Fruit fly (Drosophila melanogaster) whole organism, wandering third instar larva: ENCODE results near the gene PH4alphaSG2.

ENCODE experiments used
- Abd-B ChIP-seq: fragments of >200 bp; optimal IDR thresholded peaks from 2 replicates; lab custom pipeline; 2017; ENCODE audit warnings: missing biosample characterization, missing genetic modification characterization
- CG32264 ChIP-seq: fragments of 200-800 bp; sonication (Bioruptor generic); optimal IDR thresholded peaks from 2 replicates; lab custom pipeline; 2016; ENCODE audit warnings: missing biosample characterization, missing genetic modification characterization
- Dfd ChIP-seq: fragments of >200 bp; optimal IDR thresholded peaks from 2 replicates; lab custom pipeline; 2017; ENCODE audit warnings: missing biosample characterization, missing genetic modification characterization
- GATAd ChIP-seq: sonication (Bioruptor generic); optimal IDR thresholded peaks from 2 replicates; lab custom pipeline; 2016; ENCODE audit warnings: missing biosample characterization, missing genetic modification characterization
- HLH106 ChIP-seq: fragments of 200-800 bp; optimal IDR thresholded peaks from 3 replicates; lab custom pipeline; 2019; ENCODE audit warnings: missing biosample characterization, mild to moderate bottlenecking, missing genetic modification characterization, moderate library complexity
- Hnf4 ChIP-seq: fragments of 200-800 bp; sonication (Bioruptor generic); optimal IDR thresholded peaks from 2 replicates; lab custom pipeline; 2016; ENCODE audit warnings: missing biosample characterization, mild to moderate bottlenecking, missing genetic modification characterization
- Hr78 ChIP-seq: fragments of >200 bp; optimal IDR thresholded peaks from 2 replicates; lab custom pipeline; 2017; ENCODE audit warnings: missing biosample characterization, missing genetic modification characterization
- Jra ChIP-seq: sonication (Bioruptor generic); optimal IDR thresholded peaks from 2 replicates; lab custom pipeline; 2016; ENCODE audit warnings: missing biosample characterization, missing genetic modification characterization
- Mio ChIP-seq: sonication (Bioruptor generic); optimal IDR thresholded peaks from 2 replicates; lab custom pipeline; 2016; ENCODE audit warnings: missing biosample characterization, missing genetic modification characterization
- Myc ChIP-seq: fragments of >200 bp; optimal IDR thresholded peaks from 2 replicates; lab custom pipeline; 2017
- N ChIP-seq: fragments of >200 bp; optimal IDR thresholded peaks from 2 replicates; lab custom pipeline; 2018; ENCODE audit warnings: missing biosample characterization, missing external identifiers, missing genetic modification characterization
- OdsH ChIP-seq: fragments of 200-800 bp; sonication (Bioruptor generic); optimal IDR thresholded peaks from 2 replicates; lab custom pipeline; 2016; ENCODE audit warnings: missing biosample characterization, mild to moderate bottlenecking, missing genetic modification characterization
- Rel ChIP-seq, 2 experiments: fragments of 200-800 bp; sonication (Bioruptor generic) in 1 of 2; optimal IDR thresholded peaks; 2 replicates in 1 of 2; 3 replicates in 1 of 2; lab custom pipeline; 2016 to 2019; ENCODE audit warnings: mild to moderate bottlenecking in 2 of 2, missing biosample characterization in 2 of 2, missing genetic modification characterization in 2 of 2, moderate library complexity in 1 of 2
- Sp1 ChIP-seq: fragments of 200-800 bp; sonication (Bioruptor generic); optimal IDR thresholded peaks from 3 replicates; lab custom pipeline; 2019; ENCODE audit warnings: missing biosample characterization, mild to moderate bottlenecking, missing genetic modification characterization, moderate library complexity
- Vsx2 ChIP-seq: fragments of 200-300, 225-300 bp; sonication (Bioruptor generic); optimal IDR thresholded peaks from 2 replicates; lab custom pipeline; 2018; ENCODE audit warnings: missing biosample characterization, missing genetic modification characterization; ENCODE audit not compliant: partially characterized antibody
- br ChIP-seq: fragments of 200-800 bp; sonication (Bioruptor generic); optimal IDR thresholded peaks from 2 replicates; lab custom pipeline; 2016; ENCODE audit warnings: missing biosample characterization, missing genetic modification characterization
- brk ChIP-seq: fragments of 200-800 bp; sonication (Bioruptor generic); optimal IDR thresholded peaks from 2 replicates; lab custom pipeline; 2016; ENCODE audit warnings: missing biosample characterization, mild to moderate bottlenecking, missing genetic modification characterization
- dl ChIP-seq, 2 experiments: fragments of 175-275, 200-275 bp in 1 of 2; fragments of 200-275 bp in 1 of 2; sonication (Bioruptor generic); optimal IDR thresholded peaks; lab custom pipeline; 2018; ENCODE audit warnings: mild to moderate bottlenecking in 2 of 2, missing biosample characterization in 2 of 2, missing genetic modification characterization in 2 of 2, moderate library complexity in 2 of 2; ENCODE audit not compliant: partially characterized antibody in 2 of 2, insufficient read depth in 1 of 2
- dmrt93B ChIP-seq: fragments of 200-800 bp; sonication (Bioruptor generic); optimal IDR thresholded peaks from 2 replicates; lab custom pipeline; 2018; ENCODE audit warnings: missing biosample characterization, mild to moderate bottlenecking, missing genetic modification characterization
- dsf ChIP-seq: sonication (Bioruptor generic); optimal IDR thresholded peaks from 2 replicates; lab custom pipeline; 2016; ENCODE audit warnings: missing biosample characterization, missing genetic modification characterization, borderline replicate concordance
- ey ChIP-seq: fragments of 200-800 bp; sonication (Bioruptor generic); optimal IDR thresholded peaks from 2 replicates; lab custom pipeline; 2016; ENCODE audit warnings: missing biosample characterization, missing genetic modification characterization
- fru ChIP-seq: fragments of 200-800 bp; sonication (Bioruptor generic); optimal IDR thresholded peaks from 3 replicates; lab custom pipeline; 2016; ENCODE audit warnings: missing biosample characterization, mild to moderate bottlenecking, missing genetic modification characterization
- h ChIP-seq: fragments of 200-800 bp; sonication (Bioruptor generic); optimal IDR thresholded peaks from 3 replicates; lab custom pipeline; 2016; ENCODE audit warnings: missing biosample characterization, mild to moderate bottlenecking, missing genetic modification characterization
- jim ChIP-seq: fragments of 175-275, 200-325 bp; sonication (Bioruptor generic); optimal IDR thresholded peaks from 2 replicates; lab custom pipeline; 2016; ENCODE audit warnings: missing biosample characterization, mild to moderate bottlenecking, missing genetic modification characterization
- lola ChIP-seq: fragments of >200 bp; optimal IDR thresholded peaks from 2 replicates; lab custom pipeline; 2017; ENCODE audit warnings: missing biosample characterization, missing genetic modification characterization
- pan ChIP-seq: fragments of >200 bp; optimal IDR thresholded peaks from 2 replicates; lab custom pipeline; 2017
- psq ChIP-seq: fragments of 200-800 bp; sonication (Bioruptor generic); optimal IDR thresholded peaks from 3 replicates; lab custom pipeline; 2017; ENCODE audit warnings: missing biosample characterization, mild to moderate bottlenecking, missing genetic modification characterization, moderate library complexity
- sage ChIP-seq: fragments of 200-800 bp; sonication (Bioruptor generic); optimal IDR thresholded peaks from 2 replicates; lab custom pipeline; 2016; ENCODE audit warnings: missing biosample characterization, mild to moderate bottlenecking, missing genetic modification characterization
- sv ChIP-seq: fragments of 200-800 bp; sonication (Bioruptor generic); optimal IDR thresholded peaks from 3 replicates; lab custom pipeline; 2016; ENCODE audit warnings: missing biosample characterization, missing genetic modification characterization
- tai ChIP-seq: sonication (Bioruptor generic); optimal IDR thresholded peaks from 2 replicates; lab custom pipeline; 2016; ENCODE audit warnings: missing biosample characterization, missing genetic modification characterization
- usp ChIP-seq: fragments of >200 bp; optimal IDR thresholded peaks from 2 replicates; lab custom pipeline; 2017; ENCODE audit warnings: missing biosample characterization, missing genetic modification characterization

The PH4alphaSG2 gene

DNA sequence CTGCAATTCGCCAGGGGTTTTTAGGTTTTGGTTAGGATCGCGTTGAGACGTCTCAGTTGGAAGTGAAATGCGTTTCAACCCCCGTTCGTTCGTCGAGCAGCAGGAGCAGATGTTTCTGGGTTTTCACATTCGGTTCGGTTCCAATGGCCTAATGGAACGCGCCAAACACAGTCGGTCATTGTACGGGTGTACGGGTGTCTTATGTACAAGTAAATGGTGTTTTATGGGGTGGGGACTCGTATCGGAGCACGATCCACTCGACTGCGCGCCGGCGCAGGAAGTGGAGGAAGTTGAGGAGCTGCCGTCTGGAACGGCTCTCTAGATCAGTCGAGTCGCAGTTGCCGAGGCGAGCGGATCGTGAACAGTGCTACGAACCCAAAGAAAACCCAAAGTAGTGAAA is 13.5 kb upstream of the PH4alphaSG2 start, which contains the start of gene spdo:
Gene spdo (plus strand): TSS at position 318 of the 400 bp plus-strand sequence.
- no peak for TF ChIP-seq tai (GFP tag; lab: Kevin White, UChicago)
- no peak for TF ChIP-seq psq
- no peak for TF ChIP-seq Hr78 (GFP tag; lab: Kevin White, UChicago)
- no peak for TF ChIP-seq Sp1 (GFP tag; lab: Kevin White, UChicago)
- no peak for TF ChIP-seq GATAd (GFP tag; lab: Kevin White, UChicago)
- no peak for TF ChIP-seq sv (GFP tag; lab: Kevin White, UChicago)
- TF ChIP-seq Jra (GFP tag; lab: Kevin White, UChicago) = no peak
- no peak for TF ChIP-seq Vsx2 (GFP tag; lab: Kevin White, UChicago)
- TF ChIP-seq fru = no peak
- no peak for TF ChIP-seq dsf (GFP tag; lab: Kevin White, UChicago)
- TF ChIP-seq Mio (GFP tag; lab: Kevin White, UChicago) = no peak
- TF ChIP-seq pan = no peak
- TF ChIP-seq Myc (lab: Kevin White, UChicago) = no peak
- no peak for TF ChIP-seq lola (GFP tag; lab: Kevin White, UChicago)
- no peak for TF ChIP-seq HLH106 (tag; lab: Kevin White, UChicago)

DNA sequence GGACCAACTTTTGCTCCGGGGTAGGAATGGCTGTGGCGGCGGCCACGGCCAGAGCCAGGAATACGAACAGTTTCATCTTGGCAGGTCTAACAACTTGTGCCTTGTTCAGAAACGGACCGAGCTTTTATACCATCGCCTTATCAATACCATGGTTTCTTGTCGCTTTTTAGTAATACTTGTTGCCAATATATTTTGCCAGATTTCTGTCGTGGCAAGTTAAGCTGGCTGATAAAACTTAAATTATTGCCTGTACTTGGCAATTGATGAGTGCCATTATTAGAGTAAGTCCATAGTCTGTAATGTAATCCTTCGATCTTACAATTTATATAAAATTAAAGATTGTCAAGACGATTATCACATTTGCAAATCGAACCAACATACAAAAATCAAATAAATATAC is 2.0 kb upstream of the PH4alphaSG2 start, which contains the start of gene Jon99Fii:
Gene Jon99Fii (minus strand): TSS at position 101 of the 400 bp plus-strand sequence.
- TF ChIP-seq psq (no peak), N (GFP tag; lab: Kevin White, UChicago) (no peak), sage (GFP tag; lab: Kevin White, UChicago) (no peak), Myc (lab: Kevin White, UChicago) (no peak), fru (no peak), dl (GFP tag; optimal IDR thresholded peaks at IDR 0.05; lab: Kevin White, UChicago; ENCODE audit: insufficient read depth in 1 of 2, partially characterized antibody in 2 of 2) (no peak), dmrt93B (GFP tag; lab: Kevin White, UChicago) (no peak), Jra (GFP tag; lab: Kevin White, UChicago) (no peak), jim (GFP tag; lab: Kevin White, UChicago) (no peak), dsf (GFP tag; lab: Kevin White, UChicago) (no peak), br (GFP tag; lab: Kevin White, UChicago) (no peak), Sp1 (GFP tag; lab: Kevin White, UChicago) (no peak), usp (GFP tag; lab: Kevin White, UChicago) (no peak), lola (GFP tag; lab: Kevin White, UChicago) (no peak), Dfd (GFP tag; lab: Kevin White, UChicago) (no peak)

DNA sequence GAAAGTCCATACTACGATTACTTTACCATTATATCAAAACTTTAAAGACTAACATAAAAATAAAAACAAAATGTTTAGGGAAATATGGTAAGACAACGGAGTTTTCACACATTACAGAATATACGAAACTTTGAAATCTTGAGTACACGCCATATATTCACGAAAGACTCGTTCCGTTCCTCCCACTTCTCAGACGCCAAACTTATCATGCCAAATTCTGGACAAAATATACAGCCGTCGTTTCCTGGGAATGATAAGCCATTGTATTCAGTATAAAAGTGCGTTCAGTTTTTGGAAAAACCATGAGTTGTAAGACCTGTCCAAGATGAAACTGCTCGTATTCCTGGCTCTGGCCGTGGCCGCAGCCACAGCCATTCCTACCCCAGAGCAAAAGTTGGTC is 1.2 kb upstream of the PH4alphaSG2 start, which contains the start of gene Jon99Fi:
Gene Jon99Fi (plus strand): TSS at position 301 of the 400 bp plus-strand sequence.
- no peak for TF ChIP-seq brk (GFP tag; lab: Kevin White, UChicago)
- no peak for TF ChIP-seq ey
- no peak for TF ChIP-seq dsf (GFP tag; lab: Kevin White, UChicago)
- TF ChIP-seq h (GFP tag; lab: Kevin White, UChicago) = no peak

DNA sequence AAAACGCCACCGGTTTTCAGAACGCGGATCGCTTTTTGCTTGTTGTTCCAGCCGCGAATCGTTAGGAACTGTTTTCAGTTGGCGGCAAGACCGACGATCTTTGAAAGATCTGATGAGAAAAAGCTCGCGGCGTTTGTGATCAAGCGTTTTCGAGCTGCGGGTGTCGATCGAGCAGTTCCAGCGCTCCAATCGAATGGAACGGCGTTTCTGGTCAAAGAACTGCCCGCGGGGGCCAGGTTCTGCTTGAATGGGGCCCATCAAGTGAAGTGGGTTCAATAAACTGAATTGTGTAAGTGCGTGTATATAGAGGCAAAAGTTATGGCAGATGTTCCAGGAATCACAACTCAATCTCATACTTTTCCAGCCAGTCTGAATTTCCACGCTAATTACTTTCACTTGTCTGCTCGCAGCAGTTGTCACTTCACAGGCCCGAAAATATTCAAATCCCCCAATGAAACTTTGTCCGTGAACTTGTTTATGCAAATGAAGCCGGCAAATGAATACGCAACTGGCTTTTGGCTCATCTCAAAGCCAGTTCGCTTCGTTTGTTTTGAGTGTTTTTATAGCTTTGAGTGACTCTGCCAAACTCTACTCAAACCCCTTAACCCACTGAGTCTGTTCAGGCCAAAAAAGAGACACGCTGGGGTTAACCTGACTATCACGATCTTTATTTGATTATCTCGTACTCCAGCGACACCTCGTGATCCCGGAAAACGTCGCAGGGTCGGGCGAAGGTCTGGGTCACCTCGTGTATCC is 6.4 kb downstream of the PH4alphaSG2 start, which contains the start of gene PH4alphaMP:
Gene PH4alphaMP (minus strand): TSS at position 51 of the 756 bp plus-strand sequence.
- TF ChIP-seq HLH106 (tag; lab: Kevin White, UChicago) (no peak), OdsH (GFP tag; lab: Kevin White, UChicago) (no peak), usp (GFP tag; lab: Kevin White, UChicago) (no peak), Hr78 (GFP tag; lab: Kevin White, UChicago) (no peak), psq (no peak), dl (GFP tag; optimal IDR thresholded peaks at IDR 0.05; lab: Kevin White, UChicago; ENCODE audit: insufficient read depth in 1 of 2, partially characterized antibody in 2 of 2) (no peak), Abd-B (GFP tag; lab: Kevin White, UChicago) (no peak), N (GFP tag; lab: Kevin White, UChicago) (no peak), Rel (GFP tag; optimal IDR thresholded peaks at IDR 0.05; lab: Kevin White, UChicago) (no peak), Rel (tag; optimal IDR thresholded peaks at IDR 0.05; lab: Kevin White, UChicago) (no peak), CG32264 (GFP tag; lab: Kevin White, UChicago) (no peak), Myc (lab: Kevin White, UChicago) (no peak), dmrt93B (GFP tag; lab: Kevin White, UChicago) (no peak), Sp1 (GFP tag; lab: Kevin White, UChicago) (no peak), Vsx2 (GFP tag; lab: Kevin White, UChicago) (no peak), dsf (GFP tag; lab: Kevin White, UChicago) (no peak), Hnf4 (GFP tag; lab: Kevin White, UChicago) (no peak), pan (no peak)
